Worm (Caenorhabditis elegans) whole organism, dauer: ENCODE measurements around the gene cpg-18.

Experiments
- unc-62 ChIP-seq: sonication (generic microtip); optimal IDR thresholded peaks from 2 replicates; lab custom pipeline; 2017; ENCODE audit warnings: missing biosample characterization, missing genetic modification reagents, missing genetic modification characterization

Gene cpg-18

ce11 chrIV:5752704-5753103 lies 17.9 kb downstream of the cpg-18 start:
- TF ChIP-seq unc-62 (GFP tag; lab: Kevin White, UChicago) = no peak

DNA sequence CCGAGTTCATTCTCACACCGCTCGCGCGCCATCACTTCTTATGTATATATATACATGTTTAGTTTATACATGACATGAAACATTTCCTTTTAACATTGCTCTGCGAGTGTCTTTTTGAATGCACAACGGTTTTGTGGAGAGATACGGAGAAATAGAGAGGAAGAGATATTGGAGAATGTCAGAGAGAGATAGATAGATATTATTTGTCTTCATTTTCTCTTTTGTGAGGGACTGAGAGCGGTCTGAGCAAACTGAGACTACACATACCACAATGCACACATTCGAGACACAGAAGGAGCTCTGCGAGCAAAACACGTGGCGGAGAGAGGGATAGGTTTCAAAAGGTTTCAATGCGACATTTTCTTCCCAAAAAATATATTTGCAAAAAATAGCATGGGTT lies 18.4 kb downstream of the cpg-18 start:
- TF ChIP-seq unc-62 (GFP tag; lab: Kevin White, UChicago) = no peak

ce11 chrIV:5753954-5754543 lies 19.2 kb downstream of the cpg-18 start:
- no peak for TF ChIP-seq unc-62 (GFP tag; lab: Kevin White, UChicago)

ce11 chrIV:5754821-5755220 lies 20.0 kb downstream of the cpg-18 start:
- no peak for TF ChIP-seq unc-62 (GFP tag; lab: Kevin White, UChicago)

DNA sequence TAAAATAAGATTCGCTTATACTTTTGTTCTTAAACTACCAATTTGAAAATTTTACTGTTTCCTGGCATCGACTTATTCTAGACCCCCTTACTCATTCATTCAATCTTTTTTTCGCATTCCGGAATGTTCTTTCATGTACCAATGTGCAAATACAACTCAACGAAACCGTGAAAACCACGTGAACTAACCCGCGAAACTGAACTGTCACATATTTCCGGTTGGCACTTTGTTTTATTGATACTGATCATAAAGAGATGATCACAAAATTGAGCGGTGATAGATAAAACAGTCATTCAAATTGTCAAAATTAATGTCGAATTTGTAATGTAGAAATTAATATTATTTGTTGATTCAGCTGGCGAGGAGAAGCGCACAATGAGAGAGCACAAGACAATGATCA lies 21.1 kb downstream of the cpg-18 start:
- no peak for TF ChIP-seq unc-62 (GFP tag; lab: Kevin White, UChicago)

DNA sequence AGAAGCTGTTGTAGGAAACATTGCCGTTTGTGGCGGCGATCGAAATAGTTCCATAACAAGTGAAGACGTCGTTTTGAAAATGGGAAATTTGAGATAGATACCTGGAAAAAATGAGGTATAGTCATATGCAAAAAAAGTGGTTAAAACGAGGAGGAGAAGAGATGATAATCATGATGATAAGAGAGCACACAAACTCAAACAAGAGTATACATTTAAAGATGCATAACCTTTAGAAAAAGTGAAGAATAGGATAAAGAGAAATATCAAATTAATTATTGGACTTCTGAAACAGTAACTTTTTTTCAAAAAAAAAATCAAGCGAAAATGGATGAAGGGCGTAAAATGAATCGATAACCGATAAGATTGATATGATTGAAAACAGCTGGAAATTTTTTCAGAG lies 22.9 kb downstream of the cpg-18 start, which contains the start of gene nhr-46:
TSS of gene nhr-46 (minus strand) at position 101 of the 400 bp plus-strand sequence.
- no peak for TF ChIP-seq unc-62 (GFP tag; lab: Kevin White, UChicago)

ce11 chrIV:5758695-5759094 lies 23.9 kb downstream of the cpg-18 start:
- no peak for TF ChIP-seq unc-62 (GFP tag; lab: Kevin White, UChicago)

DNA sequence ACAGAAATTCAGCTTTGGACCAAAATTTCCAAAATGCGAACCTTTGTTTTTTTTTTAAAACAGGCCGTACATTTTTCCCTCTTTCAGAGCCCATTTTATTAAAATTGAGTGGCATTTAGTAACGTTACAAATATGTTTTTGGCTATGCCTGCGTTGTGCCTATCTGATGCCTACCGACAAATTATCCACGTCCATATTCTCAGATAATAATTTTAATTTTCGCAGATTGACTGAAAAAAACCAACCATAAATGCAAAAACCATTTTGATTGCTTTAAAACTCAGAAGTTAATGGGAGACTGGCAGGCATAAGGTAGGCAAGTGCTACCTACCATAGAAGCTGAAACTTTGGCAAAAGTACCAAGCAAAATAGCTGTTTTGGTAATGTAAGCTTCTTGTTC lies 25.8 kb downstream of the cpg-18 start:
- TF ChIP-seq unc-62 (GFP tag; lab: Kevin White, UChicago) = no peak

ce11 chrIV:5761211-5761907 lies 26.5 kb downstream of the cpg-18 start:
- no peak for TF ChIP-seq unc-62 (GFP tag; lab: Kevin White, UChicago)

ce11 chrIV:5762770-5763169 lies 27.9 kb downstream of the cpg-18 start:
- no peak for TF ChIP-seq unc-62 (GFP tag; lab: Kevin White, UChicago)

DNA sequence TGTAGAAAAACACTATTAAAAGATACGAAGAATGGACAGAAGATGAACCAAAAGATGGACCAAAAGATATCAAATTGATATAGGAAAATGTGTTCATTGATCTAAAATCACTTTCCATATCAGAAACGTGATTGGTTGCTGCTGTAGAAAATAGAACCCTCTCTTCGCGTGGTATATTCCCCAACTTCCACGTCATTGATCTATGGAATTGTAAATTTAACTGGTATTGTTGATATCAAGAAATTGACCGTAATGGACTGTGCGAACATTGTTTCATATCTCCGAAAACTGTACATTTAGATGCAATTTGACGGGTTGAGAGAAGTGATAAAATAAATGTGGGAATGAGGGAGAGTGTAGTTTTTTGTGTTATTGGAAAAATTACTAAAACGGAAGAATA lies 29.6 kb downstream of the cpg-18 start:
- TF ChIP-seq unc-62 (GFP tag; lab: Kevin White, UChicago) = no peak

ce11 chrIV:5765652-5766051 lies 30.8 kb downstream of the cpg-18 start:
- TF ChIP-seq unc-62 (GFP tag; lab: Kevin White, UChicago) = no peak

DNA sequence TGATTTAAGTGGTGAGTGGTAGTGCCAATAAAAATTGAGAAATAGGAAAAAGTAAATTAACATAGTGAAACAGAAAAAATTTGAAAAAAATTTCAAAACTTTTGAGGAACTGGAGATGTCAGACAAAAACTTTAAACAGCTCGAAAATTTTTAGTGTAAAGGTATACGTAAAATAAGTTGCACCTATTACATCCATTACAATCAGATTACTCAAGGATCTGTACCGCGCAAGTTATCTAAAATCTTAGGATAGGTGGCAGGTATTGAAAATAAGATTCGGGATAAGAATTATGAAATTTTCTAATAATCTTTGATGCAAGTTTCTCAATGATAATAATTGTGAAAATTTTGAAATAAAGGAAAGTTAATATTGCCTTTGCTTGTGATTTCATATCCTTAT lies 32.0 kb downstream of the cpg-18 start:
- TF ChIP-seq unc-62 (GFP tag; lab: Kevin White, UChicago) = no peak

ce11 chrIV:5778342-5778741 lies 43.5 kb downstream of the cpg-18 start:
- TF ChIP-seq unc-62 (GFP tag; lab: Kevin White, UChicago) = no peak

ce11 chrIV:5779537-5779936 lies 44.7 kb downstream of the cpg-18 start:
- no peak for TF ChIP-seq unc-62 (GFP tag; lab: Kevin White, UChicago)

DNA sequence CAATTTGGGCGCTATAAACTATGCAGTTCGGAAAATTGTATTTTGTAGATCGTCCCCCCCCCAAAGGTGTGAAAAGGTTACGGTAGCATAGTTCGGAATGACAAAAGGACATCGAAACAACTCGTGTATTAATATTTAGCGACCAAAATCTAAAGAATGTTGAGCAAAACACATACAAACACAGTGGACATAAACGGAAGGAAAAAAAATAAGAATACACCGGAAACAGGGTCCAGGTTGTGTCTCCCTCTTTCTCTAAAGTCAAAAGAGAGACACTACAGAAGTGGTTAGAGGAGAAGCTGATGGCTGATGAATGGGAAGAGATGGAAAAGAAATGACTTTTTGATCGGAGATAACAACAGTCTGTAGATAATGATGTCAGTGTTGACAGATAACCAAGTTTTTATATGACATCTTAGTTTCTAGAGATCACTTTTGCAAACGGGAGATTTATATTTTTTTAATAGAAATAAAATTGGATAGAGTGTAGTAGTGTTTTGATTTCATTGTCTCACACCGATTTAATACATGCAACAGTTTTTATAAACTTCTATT lies 45.5 kb downstream of the cpg-18 start:
- TF ChIP-seq unc-62 (GFP tag; lab: Kevin White, UChicago) = no peak

ce11 chrIV:5783675-5784074 lies 48.9 kb downstream of the cpg-18 start:
- TF ChIP-seq unc-62 (GFP tag; lab: Kevin White, UChicago) = no peak
